Worm (Caenorhabditis elegans): ENCODE data around the gene C27A7.3.

C27A7.3 gene

ce11 chrV:12167031-12167430, 26.3 kb downstream of the C27A7.3 start:
- peak; percentile 97 for TF ChIP-seq set-16 (GFP tag; IDR thresholded peaks at IDR 0.05)
- TF ChIP-seq lsy-2 (tag; optimal IDR thresholded peaks at IDR 0.05), result no peak
- no peak for TF ChIP-seq F49E8.2 (tag; optimal IDR thresholded peaks at IDR 0.05; ENCODE audit: borderline replicate concordance)
- no peak for TF ChIP-seq nhr-11 (tag; optimal IDR thresholded peaks at IDR 0.05)
- TF ChIP-seq aha-1 (tag), result no peak
- TF ChIP-seq Y48G9A.11 (GFP tag; IDR thresholded peaks at IDR 0.05), result no peak
- no peak for TF ChIP-seq php-3 (GFP tag; IDR thresholded peaks at IDR 0.05)
- no peak for TF ChIP-seq arid-1 (GFP tag; conservative IDR thresholded peaks at IDR 0.05)

- TF ChIP-seq D1046.2 (GFP tag; IDR thresholded peaks at IDR 0.05) (no peak), mdl-1 (tag; optimal IDR thresholded peaks at IDR 0.05) (peak in 1 of 2 experiments; percentile 16)
Observed at ce11 chrV:12167653-12168052, 26.9 kb downstream of the C27A7.3 start, which contains the start of gene col-37. Gene col-37, minus strand, starts transcription at chrV:12167753.

DNA sequence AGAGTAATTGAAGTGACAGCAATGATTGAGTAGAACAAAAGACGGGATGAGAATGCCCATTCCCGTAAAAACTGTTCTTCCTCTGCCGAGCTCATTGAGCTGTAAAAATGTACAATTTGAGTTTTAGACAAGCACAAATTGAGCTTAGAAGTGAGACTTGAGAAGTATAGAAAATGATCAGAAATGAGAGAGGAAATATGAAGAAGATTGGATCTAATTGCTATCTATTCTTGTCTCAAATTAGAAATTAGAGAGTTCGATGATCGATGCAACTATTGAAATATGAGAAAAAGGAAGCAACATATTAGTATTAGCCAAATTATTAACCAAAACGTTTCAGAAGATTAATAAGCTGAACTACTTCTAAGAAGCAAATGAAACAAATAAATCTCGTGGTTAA, 29.4 kb downstream of the C27A7.3 start, which contains the start of gene ZK863.1:
TSS of gene ZK863.1 (minus strand) at position 101 of the 400 bp plus-strand sequence.
- TF ChIP-seq skn-1 (tag; optimal IDR thresholded peaks at IDR 0.05) (no peak), daf-12 (tag; optimal IDR thresholded peaks at IDR 0.05) (no peak), madf-5 (GFP tag; IDR thresholded peaks at IDR 0.05) (no peak), lim-7 (GFP tag; IDR thresholded peaks at IDR 0.05) (no peak), mxl-2 (GFP tag; conservative IDR thresholded peaks at IDR 0.05) (no peak), hlh-11 (tag; optimal IDR thresholded peaks at IDR 0.05) (no peak), zag-1 (tag; optimal IDR thresholded peaks at IDR 0.05) (no peak), rbr-2 (tag; optimal IDR thresholded peaks at IDR 0.05) (no peak), egl-27 (tag; optimal IDR thresholded peaks at IDR 0.05) (no peak), ceh-32 (tag; optimal IDR thresholded peaks at IDR 0.05; ENCODE audit: poor library complexity) (no peak), aly-2 (tag; optimal IDR thresholded peaks at IDR 0.05) (no peak), zip-11 (GFP tag; IDR thresholded peaks at IDR 0.05) (no peak), egl-43 (GFP tag; IDR thresholded peaks at IDR 0.05) (no peak), ztf-11 (tag; optimal IDR thresholded peaks at IDR 0.05) (no peak), hlh-30 (tag; optimal IDR thresholded peaks at IDR 0.05; ENCODE audit: insufficient read depth) (no peak)

DNA sequence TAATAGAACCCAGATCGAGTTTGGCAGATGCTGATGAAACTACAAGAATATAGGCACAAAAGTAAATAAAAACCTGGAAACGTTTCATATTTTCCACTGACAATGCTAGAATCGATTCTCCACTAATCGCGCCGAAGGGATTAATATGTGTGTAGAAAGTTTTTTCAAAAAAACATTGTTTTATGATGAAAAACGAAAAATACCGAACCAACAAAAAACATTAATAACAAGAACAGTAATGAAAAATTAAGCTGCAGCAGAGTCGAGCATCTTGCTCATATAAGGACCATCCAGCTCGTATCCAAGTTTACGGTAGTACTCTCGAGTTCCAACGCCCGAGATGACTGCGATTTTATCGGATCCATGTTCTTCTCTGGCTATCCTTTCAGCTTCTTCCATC, 38.6 kb downstream of the C27A7.3 start, which contains the start of gene clec-224:
TSS of gene clec-224 (minus strand) at position 101 of the 400 bp plus-strand sequence.
- peak in 1 of 2 experiments; percentile 47 for TF ChIP-seq unc-62 (GFP tag; optimal IDR thresholded peaks at IDR 0.05 in 1 of 2)
- TF ChIP-seq unc-62 (tag; optimal IDR thresholded peaks at IDR 0.05), result no peak
- no peak for TF ChIP-seq nhr-77 (tag; optimal IDR thresholded peaks at IDR 0.05)

DNA sequence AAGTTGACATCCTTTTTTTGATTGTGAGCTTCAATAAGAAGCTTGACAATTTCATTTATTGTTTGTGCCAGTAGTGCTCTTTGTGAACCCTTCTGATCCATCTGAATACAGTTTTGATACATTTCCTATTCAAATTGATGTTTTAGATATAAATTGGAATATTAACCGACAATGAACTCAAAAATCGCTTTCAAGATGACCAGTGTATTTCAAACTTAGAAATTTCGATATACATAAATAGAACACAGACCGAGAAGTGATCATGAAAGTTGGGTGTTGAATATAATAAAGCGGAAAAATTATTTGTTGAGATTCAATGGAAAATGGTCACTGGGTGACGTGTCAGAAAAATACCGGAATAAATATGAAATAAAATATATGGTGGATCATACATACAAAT, 40.6 kb downstream of the C27A7.3 start, which contains the start of gene elpc-3:
TSS of gene elpc-3 (minus strand) at position 101 of the 400 bp plus-strand sequence.
- TF ChIP-seq dmd-8 (GFP tag; IDR thresholded peaks at IDR 0.05) (no peak), unc-62 (GFP tag; optimal IDR thresholded peaks at IDR 0.05 in 1 of 2) (no peak), unc-62 (tag; optimal IDR thresholded peaks at IDR 0.05) (no peak), daf-8 (GFP tag; IDR thresholded peaks at IDR 0.05) (no peak), snpc-1.2 (GFP tag; IDR thresholded peaks at IDR 0.05) (no peak), nhr-102 (tag; optimal IDR thresholded peaks at IDR 0.05) (no peak), hmg-1.1 (GFP tag; IDR thresholded peaks at IDR 0.05) (no peak), daf-16 (GFP tag; optimal IDR thresholded peaks at IDR 0.05) (no peak), daf-16 (tag; optimal IDR thresholded peaks at IDR 0.05) (no peak), rbr-2 (tag; optimal IDR thresholded peaks at IDR 0.05) (no peak), nhr-77 (tag; optimal IDR thresholded peaks at IDR 0.05) (no peak), pha-4 (GFP tag; IDR thresholded peaks at IDR 0.05) (no peak), pha-4 (tag; optimal IDR thresholded peaks at IDR 0.05) (no peak), spr-1 (tag; optimal IDR thresholded peaks at IDR 0.05) (no peak), hif-1 (tag; optimal IDR thresholded peaks at IDR 0.05) (no peak), dmd-6 (GFP tag; IDR thresholded peaks at IDR 0.05) (no peak), Y75B8A.6 (GFP tag; IDR thresholded peaks at IDR 0.05) (no peak), fkh-10 (GFP tag; optimal IDR thresholded peaks at IDR 0.05) (no peak), hlh-11 (tag; optimal IDR thresholded peaks at IDR 0.05) (no peak)

All from whole organism, L4 larva.